Worm (Caenorhabditis elegans) whole organism, L1 larva: Measurements from ENCODE around the gene frpr-3.

Experiments used
- C16A3.4 ChIP-seq: fragments of 150-350 bp; optimal IDR thresholded peaks from 2 replicates; lab custom pipeline; 2014; ENCODE audit warnings: missing biosample characterization, missing genetic modification characterization
- F16B12.6 ChIP-seq: fragments of 150-350 bp; optimal IDR thresholded peaks from 2 replicates; lab custom pipeline; 2014; ENCODE audit warnings: missing biosample characterization, missing genetic modification characterization
- Y116A8C.19 ChIP-seq: sonication (generic microtip); optimal IDR thresholded peaks from 2 replicates; lab custom pipeline; 2016; ENCODE audit warnings: missing compliant biosample characterization, missing genetic modification characterization, borderline replicate concordance
- alr-1 ChIP-seq: fragments of 200-800 bp; sonication (Bioruptor generic); optimal IDR thresholded peaks from 2 replicates; lab custom pipeline; 2018; ENCODE audit warnings: borderline replicate concordance, mild to moderate bottlenecking, missing genetic modification characterization, missing compliant biosample characterization
- aly-2 ChIP-seq: fragments of 150-350 bp; optimal IDR thresholded peaks from 2 replicates; lab custom pipeline; 2014; ENCODE audit warnings: missing biosample characterization, missing genetic modification characterization
- ama-1 ChIP-seq: fragments of 150-350 bp; optimal IDR thresholded peaks from 2 replicates; lab custom pipeline; 2014
- ceh-88 ChIP-seq: fragments of 200-800 bp; sonication (Bioruptor generic); IDR thresholded peaks from 2 replicates; pipeline ENCODE4 v1.3.6; 2022; ENCODE audit warnings: missing genetic modification characterization, missing compliant biosample characterization
- ceh-90 ChIP-seq: sonication (generic microtip); optimal IDR thresholded peaks from 2 replicates; lab custom pipeline; 2016; ENCODE audit warnings: missing genetic modification characterization, missing compliant biosample characterization
- dpl-1 ChIP-seq, 3 experiments: fragments of 150-350 bp in 2 of 3; sonication (generic microtip) in 1 of 3; optimal IDR thresholded peaks; 2 replicates each; lab custom pipeline; 2014 to 2017; ENCODE audit warnings: missing biosample characterization in 3 of 3, missing genetic modification characterization in 3 of 3, missing genetic modification reagents in 3 of 3
- dsc-1 ChIP-seq: sonication (generic microtip); optimal IDR thresholded peaks from 2 replicates; lab custom pipeline; 2016; ENCODE audit warnings: mild to moderate bottlenecking, missing genetic modification characterization, missing compliant biosample characterization
- efl-3 ChIP-seq: fragments of 200-800 bp; sonication (Bioruptor generic); optimal IDR thresholded peaks from 2 replicates; lab custom pipeline; 2018; ENCODE audit warnings: mild to moderate bottlenecking, missing genetic modification characterization, missing compliant biosample characterization
- egl-13 ChIP-seq: sonication (generic microtip); optimal IDR thresholded peaks from 2 replicates; lab custom pipeline; 2016; ENCODE audit warnings: missing genotype, missing genetic modification reagents, missing genetic modification characterization, missing compliant biosample characterization
- elt-2 ChIP-seq: sonication (generic microtip); optimal IDR thresholded peaks from 2 replicates; lab custom pipeline; 2016; ENCODE audit warnings: missing genetic modification characterization, mild to moderate bottlenecking, inconsistent platforms, missing compliant biosample characterization, missing genetic modification reagents
- fkh-10 ChIP-seq: sonication (generic microtip); optimal IDR thresholded peaks from 2 replicates; lab custom pipeline; 2017; ENCODE audit warnings: missing biosample characterization, missing genetic modification reagents, missing genetic modification characterization
- fkh-4 ChIP-seq: sonication (generic microtip); optimal IDR thresholded peaks from 2 replicates; lab custom pipeline; 2016; ENCODE audit warnings: missing compliant biosample characterization, missing genetic modification characterization, borderline replicate concordance
- hlh-4 ChIP-seq: sonication (generic microtip); optimal IDR thresholded peaks from 2 replicates; lab custom pipeline; 2016; ENCODE audit warnings: mild to moderate bottlenecking, missing genetic modification characterization, missing compliant biosample characterization
- hpl-2 ChIP-seq: fragments of 150-350 bp; optimal IDR thresholded peaks from 2 replicates; lab custom pipeline; 2014; ENCODE audit warnings: missing biosample characterization, missing genetic modification reagents, missing genetic modification characterization
- irx-1 ChIP-seq: sonication (generic microtip); optimal IDR thresholded peaks from 2 replicates; lab custom pipeline; 2016; ENCODE audit warnings: missing genetic modification characterization, missing compliant biosample characterization
- isw-1 ChIP-seq: fragments of 200-800 bp; sonication (Bioruptor generic); IDR thresholded peaks from 2 replicates; pipeline ENCODE4 v1.3.6; 2022; ENCODE audit warnings: missing genetic modification characterization, missing compliant biosample characterization
- lin-13 ChIP-seq: fragments of 150-350 bp; optimal IDR thresholded peaks from 2 replicates; lab custom pipeline; 2014; ENCODE audit warnings: missing biosample characterization, missing genetic modification reagents, missing genetic modification characterization
- lin-15B ChIP-seq: fragments of 150-350 bp; sonication (generic microtip); optimal IDR thresholded peaks from 3 replicates; lab custom pipeline; 2014; ENCODE audit warnings: missing biosample characterization, missing genetic modification characterization
- lsy-2 ChIP-seq, 2 experiments: fragments of 150-350 bp; optimal IDR thresholded peaks; 2 replicates each; lab custom pipeline; 2014; ENCODE audit warnings: missing biosample characterization in 2 of 2, missing genetic modification characterization in 2 of 2
- mdl-1 ChIP-seq, 2 experiments: fragments of 150-350 bp; optimal IDR thresholded peaks; 2 replicates each; lab custom pipeline; 2014 to 2017; ENCODE audit warnings: missing biosample characterization in 2 of 2, missing genetic modification characterization in 2 of 2, inconsistent platforms in 1 of 2
- mep-1 ChIP-seq: fragments of 150-350 bp; optimal IDR thresholded peaks from 2 replicates; lab custom pipeline; 2014; ENCODE audit warnings: missing biosample characterization, missing genetic modification characterization
- nhr-19 ChIP-seq: fragments of 200-800 bp; sonication (Bioruptor generic); conservative IDR thresholded peaks from 2 replicates; pipeline ENCODE4 v1.3.6; 2022; ENCODE audit warnings: missing genetic modification characterization, missing compliant biosample characterization
- nhr-71 ChIP-seq: sonication (generic microtip); optimal IDR thresholded peaks from 2 replicates; lab custom pipeline; 2016; ENCODE audit warnings: mild to moderate bottlenecking, missing genetic modification characterization, moderate library complexity, missing compliant biosample characterization
- nhr-77 ChIP-seq: fragments of 150-350 bp; optimal IDR thresholded peaks from 2 replicates; lab custom pipeline; 2014; ENCODE audit warnings: missing biosample characterization, missing genetic modification characterization
- nhr-85 ChIP-seq: sonication (generic microtip); peaks from one replicate; lab custom pipeline; 2016; ENCODE audit warnings: missing genetic modification characterization, inconsistent platforms, missing compliant biosample characterization
- pag-3 ChIP-seq: sonication (generic microtip); optimal IDR thresholded peaks from 2 replicates; lab custom pipeline; 2017; ENCODE audit warnings: missing genetic modification characterization, mild to moderate bottlenecking, missing compliant biosample characterization, antibody characterized with exemption, borderline replicate concordance; ENCODE audit not compliant: insufficient read depth
- pax-3 ChIP-seq: fragments of 200-800 bp; sonication (Bioruptor generic); optimal IDR thresholded peaks from 2 replicates; lab custom pipeline; 2018; ENCODE audit warnings: mild to moderate bottlenecking, missing genetic modification characterization, moderate library complexity, missing compliant biosample characterization
- rnt-1 ChIP-seq: sonication (generic microtip); optimal IDR thresholded peaks from 2 replicates; lab custom pipeline; 2016; ENCODE audit warnings: mild to moderate bottlenecking, missing genetic modification characterization, moderate library complexity, missing compliant biosample characterization
- snpc-4 ChIP-seq: fragments of 150-350 bp; optimal IDR thresholded peaks from 2 replicates; lab custom pipeline; 2014; ENCODE audit warnings: missing biosample characterization, missing genetic modification characterization
- snu-23 ChIP-seq: sonication (generic microtip); optimal IDR thresholded peaks from 2 replicates; lab custom pipeline; 2016; ENCODE audit warnings: missing genetic modification characterization, missing compliant biosample characterization
- sptf-1 ChIP-seq: fragments of 150-350 bp; optimal IDR thresholded peaks from 2 replicates; lab custom pipeline; 2014; ENCODE audit warnings: missing biosample characterization, missing genetic modification characterization
- tbx-2 ChIP-seq: sonication (generic microtip); optimal IDR thresholded peaks from 2 replicates; lab custom pipeline; 2016; ENCODE audit warnings: missing genetic modification characterization, missing compliant biosample characterization
- unc-130 ChIP-seq: fragments of 150-350 bp; optimal IDR thresholded peaks from 2 replicates; lab custom pipeline; 2017; ENCODE audit warnings: missing biosample characterization, missing genetic modification characterization, inconsistent platforms
- unc-98 ChIP-seq: fragments of 200-800 bp; sonication (Bioruptor generic); IDR thresholded peaks from 2 replicates; pipeline ENCODE4 v1.3.6; 2022; ENCODE audit warnings: missing genetic modification characterization, missing compliant biosample characterization
- ztf-11 ChIP-seq, 2 experiments: sonication (generic microtip); optimal IDR thresholded peaks; 2 replicates each; lab custom pipeline; 2016 to 2017; ENCODE audit warnings: missing genetic modification characterization in 2 of 2, missing biosample characterization in 1 of 2, missing compliant biosample characterization in 1 of 2
- ztf-4 ChIP-seq: fragments of 150-350 bp; optimal IDR thresholded peaks from 2 replicates; lab custom pipeline; 2014; ENCODE audit warnings: missing biosample characterization, missing genetic modification characterization

The frpr-3 gene

ce11 chrV:7776029-7776628 is 5.1 kb downstream of the frpr-3 start, which contains the start of the genes rpl-39 and rps-30 (continued):
- TF ChIP-seq Y116A8C.19 (tag; lab: Kevin White, UChicago), result no peak
- no peak for TF ChIP-seq alr-1 (tag; lab: Kevin White, UChicago)
- peak; percentile 63 for TF ChIP-seq snpc-4 (tag; lab: Kevin White, UChicago)
- TF ChIP-seq fkh-4 (tag; lab: Kevin White, UChicago), result peak; percentile 17

ce11 chrV:7777098-7777497 is 6.0 kb downstream of the frpr-3 start, which contains the start of gene C26F1.3:
Gene C26F1.3 (plus strand): TSS chrV:7777300.
- TF ChIP-seq nhr-85 (tag; lab: Kevin White, UChicago) (peak; percentile 15), irx-1 (no peak)

ce11 chrV:7778999-7779398 is 7.9 kb downstream of the frpr-3 start:
- no peak for TF ChIP-seq pax-3 (tag; lab: Kevin White, UChicago)
- TF ChIP-seq irx-1, result no peak
- TF ChIP-seq fkh-10 (GFP tag; lab: Kevin White, UChicago), result no peak
- no peak for TF ChIP-seq lin-15B (tag; lab: Kevin White, UChicago)
- no peak for TF ChIP-seq ztf-4 (tag; lab: Kevin White, UChicago)
- TF ChIP-seq sptf-1, result no peak
- TF ChIP-seq ztf-11 (tag; optimal IDR thresholded peaks at IDR 0.05; lab: Kevin White, UChicago), result no peak
- no peak for TF ChIP-seq nhr-71 (tag; lab: Kevin White, UChicago)
- TF ChIP-seq snu-23 (GFP tag; lab: Kevin White, UChicago), result no peak
- TF ChIP-seq lsy-2 (tag; optimal IDR thresholded peaks at IDR 0.05; lab: Kevin White, UChicago), result no peak
- no peak for TF ChIP-seq dpl-1 (GFP tag; optimal IDR thresholded peaks at IDR 0.05; lab: Kevin White, UChicago)
- no peak for TF ChIP-seq C16A3.4 (tag; lab: Kevin White, UChicago)

- TF ChIP-seq tbx-2 (tag; lab: Kevin White, UChicago), result no peak
- TF ChIP-seq dpl-1 (GFP tag; optimal IDR thresholded peaks at IDR 0.05; lab: Kevin White, UChicago), result no peak
- TF ChIP-seq ama-1 (lab: Kevin White, UChicago), result no peak
- TF ChIP-seq isw-1, result no peak
- TF ChIP-seq mdl-1 (tag; optimal IDR thresholded peaks at IDR 0.05; lab: Kevin White, UChicago), result no peak
- TF ChIP-seq unc-98 (GFP tag; lab: Robert Waterston, UW), result no peak
- TF ChIP-seq lin-13, result no peak
- TF ChIP-seq rnt-1 (tag; lab: Kevin White, UChicago), result no peak
- TF ChIP-seq elt-2 (tag; lab: Kevin White, UChicago), result no peak
- TF ChIP-seq unc-130 (tag; lab: Kevin White, UChicago), result no peak
- TF ChIP-seq F16B12.6, result no peak
- TF ChIP-seq ceh-88 (GFP tag; lab: Robert Waterston, UW), result no peak
- TF ChIP-seq ceh-90 (tag; lab: Kevin White, UChicago), result no peak
- no peak for TF ChIP-seq hpl-2 (GFP tag; lab: Kevin White, UChicago)
These were observed 10.4 kb downstream of the frpr-3 start, which contains the start of gene cyp-32A1 for ce11 chrV:7781511-7781910. Gene cyp-32A1 (plus strand): TSS chrV:7781811.

- peak; percentile 4 for TF ChIP-seq nhr-85 (tag; lab: Kevin White, UChicago)
- TF ChIP-seq nhr-19 (GFP tag; lab: Robert Waterston, UW), result no peak
- TF ChIP-seq, all 84 proteins: peak for 1
These were observed 14.1 kb downstream of the frpr-3 start, which contains the start of gene C26F1.1 for ce11 chrV:7785117-7785516. Gene C26F1.1 (plus strand): TSS chrV:7785417.

ce11 chrV:7785885-7786284 is 14.8 kb downstream of the frpr-3 start:
- no peak for TF ChIP-seq unc-130 (tag; lab: Kevin White, UChicago)
- TF ChIP-seq dsc-1, result no peak
- TF ChIP-seq dpl-1 (GFP tag; optimal IDR thresholded peaks at IDR 0.05; lab: Kevin White, UChicago), result no peak
- TF ChIP-seq aly-2 (tag; lab: Kevin White, UChicago), result no peak
- no peak for TF ChIP-seq mep-1
- no peak for TF ChIP-seq hlh-4 (tag; lab: Kevin White, UChicago)
- TF ChIP-seq nhr-77 (tag; lab: Kevin White, UChicago), result no peak
- TF ChIP-seq pag-3 (tag; lab: Kevin White, UChicago), result no peak
- TF ChIP-seq ceh-90 (tag; lab: Kevin White, UChicago), result no peak
- TF ChIP-seq efl-3 (GFP tag; lab: Kevin White, UChicago), result no peak
- no peak for TF ChIP-seq nhr-85 (tag; lab: Kevin White, UChicago)
- no peak for TF ChIP-seq egl-13
